Fruit fly (Drosophila melanogaster): ENCODE results near the gene FoxP.

FoxP gene

DNA sequence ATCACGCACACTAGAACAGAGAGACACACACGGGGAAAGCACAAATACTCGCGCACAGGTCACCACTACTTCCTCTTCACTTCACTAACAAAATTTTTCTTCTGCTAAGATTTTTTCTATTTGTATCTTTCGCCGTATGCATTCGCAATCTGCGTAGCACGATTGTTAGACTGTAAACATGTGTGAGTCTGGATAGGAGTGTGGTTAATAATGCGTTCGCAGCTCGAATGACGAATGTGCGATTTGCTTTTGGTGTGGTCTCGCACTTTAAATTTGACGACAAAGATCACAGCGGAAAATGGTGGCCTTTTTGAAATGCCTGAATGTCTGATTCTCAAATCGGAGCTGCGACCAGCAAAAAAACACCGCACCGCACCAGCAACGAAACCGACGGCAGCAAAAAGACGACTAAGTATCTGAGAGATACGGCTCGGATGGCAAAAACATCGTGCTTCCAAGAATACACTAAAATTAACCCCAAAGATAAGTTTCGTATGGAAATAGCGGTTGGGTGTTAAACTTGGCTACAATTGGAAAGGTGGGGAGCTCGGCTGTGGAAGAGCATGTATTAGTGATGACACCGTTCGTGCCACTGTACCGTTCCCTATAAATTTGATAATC is 25.6 kb downstream of the FoxP start, which contains the start of gene Unc-115a (continued):
- TF ChIP-seq Ravus (GFP tag; IDR thresholded peaks at IDR 0.05) (no peak), CHES-1-like (GFP tag; optimal IDR thresholded peaks at IDR 0.05) (peak; percentile 71), D19B (GFP tag; optimal IDR thresholded peaks at IDR 0.05) (no peak), CG15479 (GFP tag; optimal IDR thresholded peaks at IDR 0.05) (peak; percentile 77), gem (tag; optimal IDR thresholded peaks at IDR 0.05) (no peak), CG1647 (GFP tag; optimal IDR thresholded peaks at IDR 0.05) (peak; percentile 36), Ssrp (tag; optimal IDR thresholded peaks at IDR 0.05) (no peak), NFAT (GFP tag; IDR thresholded peaks at IDR 0.05) (no peak), Meics (GFP tag; optimal IDR thresholded peaks at IDR 0.05) (peak; percentile 44), Hr51 (GFP tag; optimal IDR thresholded peaks at IDR 0.05) (peak in 1 of 2 experiments; percentile 6), tna (GFP tag; IDR thresholded peaks at IDR 0.05; ENCODE audit: partially characterized antibody) (no peak), Jarid2 (GFP tag; optimal IDR thresholded peaks at IDR 0.05) (peak; percentile 97), ftz-f1 (GFP tag; optimal IDR thresholded peaks at IDR 0.05) (peak; percentile 58), ase (GFP tag; IDR thresholded peaks at IDR 0.05) (no peak), lmd (GFP tag; IDR thresholded peaks at IDR 0.05) (no peak), CG13287 (GFP tag; IDR thresholded peaks at IDR 0.05; ENCODE audit: partially characterized antibody) (no peak), CG16813 (GFP tag; IDR thresholded peaks at IDR 0.05; ENCODE audit: partially characterized antibody) (no peak), CG7556 (GFP tag; optimal IDR thresholded peaks at IDR 0.05) (peak; percentile 33), esg (GFP tag; conservative IDR thresholded peaks at IDR 0.05) (no peak), CG31388 (GFP tag; optimal IDR thresholded peaks at IDR 0.05) (no peak), CG15601 (tag; optimal IDR thresholded peaks at IDR 0.05) (peak; percentile 73), disco-r (GFP tag; optimal IDR thresholded peaks at IDR 0.05) (no peak), Mes4 (GFP tag; optimal IDR thresholded peaks at IDR 0.05) (peak; percentile 61), unc-4 (GFP tag; IDR thresholded peaks at IDR 0.05; ENCODE audit: partially characterized antibody) (no peak), zfh2 (GFP tag; optimal IDR thresholded peaks at IDR 0.05) (peak; percentile 54), Doc2 (GFP tag; IDR thresholded peaks at IDR 0.05) (no peak), CG2889 (GFP tag; IDR thresholded peaks at IDR 0.05) (no peak), CG12155 (GFP tag; optimal IDR thresholded peaks at IDR 0.05) (peak; percentile 35), Atf3 (GFP tag; optimal IDR thresholded peaks at IDR 0.05) (peak; percentile 29), gsb (GFP tag; IDR thresholded peaks at IDR 0.05) (no peak), CG18476 (GFP tag; optimal IDR thresholded peaks at IDR 0.05) (no peak), CG17829 (tag; optimal IDR thresholded peaks at IDR 0.05) (peak; percentile 78), stc (GFP tag; IDR thresholded peaks at IDR 0.05) (no peak), Side (GFP tag; optimal IDR thresholded peaks at IDR 0.05) (peak; percentile 44), croc (GFP tag; conservative IDR thresholded peaks at IDR 0.05) (no peak), CG9727 (GFP tag; optimal IDR thresholded peaks at IDR 0.05) (peak; percentile 52), Xbp1 (GFP tag; optimal IDR thresholded peaks at IDR 0.05) (peak; percentile 30), D19A (tag; optimal IDR thresholded peaks at IDR 0.05) (peak; percentile 14), CG16779 (GFP tag; IDR thresholded peaks at IDR 0.05) (no peak), tin (GFP tag; optimal IDR thresholded peaks at IDR 0.05) (peak; percentile 45), CG1792 (GFP tag; optimal IDR thresholded peaks at IDR 0.05) (no peak), CG9215 (GFP tag; IDR thresholded peaks at IDR 0.05) (no peak), CG9437 (GFP tag; optimal IDR thresholded peaks at IDR 0.05) (no peak), CG4730 (GFP tag; IDR thresholded peaks at IDR 0.05) (no peak), Bdp1 (GFP tag; optimal IDR thresholded peaks at IDR 0.05) (peak; percentile 40), slbo (GFP tag; IDR thresholded peaks at IDR 0.05) (no peak), CG15514 (GFP tag; optimal IDR thresholded peaks at IDR 0.05) (peak; percentile 85), fd3F (GFP tag; optimal IDR thresholded peaks at IDR 0.05) (no peak), sob (GFP tag; IDR thresholded peaks at IDR 0.05) (no peak), CG12744 (GFP tag; optimal IDR thresholded peaks at IDR 0.05) (peak; percentile 58), CG30403 (GFP tag; optimal IDR thresholded peaks at IDR 0.05) (peak; percentile 29)
